Worm (Caenorhabditis elegans) whole organism, young adult: ENCODE measurements around the gene F56D5.5.
A peak's percentile ranks its signal among the peaks of the same experiment; 100 is the strongest.

Experiments
- B0035.1 ChIP-seq: sonication (generic microtip); optimal IDR thresholded peaks from 2 replicates; lab custom pipeline; 2016; ENCODE audit warnings: missing genetic modification characterization, mild to moderate bottlenecking, missing compliant biosample characterization, missing genotype, missing genetic modification reagents
- B0261.1 ChIP-seq: sonication (generic microtip); optimal IDR thresholded peaks from 2 replicates; lab custom pipeline; 2016; ENCODE audit warnings: mild to moderate bottlenecking, missing genetic modification characterization, moderate library complexity, missing compliant biosample characterization
- F39B2.1 ChIP-seq: fragments of 200-800 bp; sonication (Bioruptor generic); IDR thresholded peaks from 2 replicates; pipeline ENCODE4 v1.3.6; 2022; ENCODE audit warnings: missing genetic modification reagents, missing genetic modification characterization, missing compliant biosample characterization
- F57A8.1 ChIP-seq: fragments of 200-800 bp; sonication (Bioruptor generic); optimal IDR thresholded peaks from 2 replicates; lab custom pipeline; 2018; ENCODE audit warnings: mild to moderate bottlenecking, missing genetic modification characterization, moderate library complexity, missing compliant biosample characterization
- F57C9.4 ChIP-seq: sonication (generic microtip); optimal IDR thresholded peaks from 2 replicates; lab custom pipeline; 2017; ENCODE audit warnings: mild to moderate bottlenecking, missing genetic modification characterization, missing compliant biosample characterization
- K11D2.4 ChIP-seq: fragments of 200-800 bp; sonication (Bioruptor generic); IDR thresholded peaks from 2 replicates; pipeline ENCODE4 v1.3.6; 2022; ENCODE audit warnings: missing genetic modification reagents, missing genetic modification characterization, missing compliant biosample characterization
- K12H6.12 ChIP-seq: fragments of 200-800 bp; sonication (Bioruptor generic); optimal IDR thresholded peaks from 2 replicates; lab custom pipeline; 2018; ENCODE audit warnings: mild to moderate bottlenecking, missing genetic modification characterization, missing compliant biosample characterization
- Y67H2A.10 ChIP-seq: fragments of 200-800 bp; sonication (Bioruptor generic); conservative IDR thresholded peaks from 2 replicates; pipeline ENCODE4 v1.3.6; 2022; ENCODE audit warnings: missing genetic modification reagents, missing genetic modification characterization, missing compliant biosample characterization
- ZK185.1 ChIP-seq: sonication (generic microtip); optimal IDR thresholded peaks from 2 replicates; lab custom pipeline; 2016; ENCODE audit warnings: mild to moderate bottlenecking, missing genetic modification characterization, missing compliant biosample characterization; ENCODE audit not compliant: poor library complexity, severe bottlenecking
- akir-1 ChIP-seq: fragments of 200-800 bp; sonication (Bioruptor generic); optimal IDR thresholded peaks from 2 replicates; lab custom pipeline; 2018; ENCODE audit warnings: mild to moderate bottlenecking, missing genetic modification characterization, moderate library complexity, missing compliant biosample characterization
- ama-1 ChIP-seq, 3 experiments: fragments of 150-350 bp in 1 of 3; sonication (generic microtip) in 2 of 3; optimal IDR thresholded peaks; 2 replicates each; lab custom pipeline; 2014 to 2018; ENCODE audit warnings: missing biosample characterization in 2 of 3, missing genetic modification characterization in 2 of 3, missing genetic modification reagents in 2 of 3
- atf-7 ChIP-seq: sonication (generic microtip); optimal IDR thresholded peaks from 2 replicates; lab custom pipeline; 2017; ENCODE audit warnings: mild to moderate bottlenecking, missing genetic modification characterization, missing compliant biosample characterization
- attf-3 ChIP-seq: fragments of 200-800 bp; sonication (Bioruptor generic); conservative IDR thresholded peaks from 2 replicates; pipeline ENCODE4 v1.3.6; 2022; ENCODE audit warnings: missing genetic modification reagents, missing genetic modification characterization, missing compliant biosample characterization
- cebp-1 ChIP-seq, 2 experiments: fragments of 200-800 bp in 1 of 2; sonication (Bioruptor generic) in 1 of 2; sonication (generic microtip) in 1 of 2; IDR thresholded peaks in 1 of 2; optimal IDR thresholded peaks in 1 of 2; 2 replicates each; pipeline versions ENCODE4 v1.3.6 to Lab custom; 2017 to 2022; ENCODE audit warnings: missing compliant biosample characterization in 2 of 2, missing genetic modification characterization in 2 of 2, mild to moderate bottlenecking in 1 of 2, missing genetic modification reagents in 1 of 2, moderate library complexity in 1 of 2
- ceh-58 ChIP-seq: fragments of 200-800 bp; sonication (Bioruptor generic); IDR thresholded peaks from 2 replicates; pipeline ENCODE4 v1.3.6; 2022; ENCODE audit warnings: missing genetic modification characterization, missing compliant biosample characterization
- ceh-79 ChIP-seq: sonication (generic microtip); optimal IDR thresholded peaks from 2 replicates; lab custom pipeline; 2017; ENCODE audit warnings: mild to moderate bottlenecking, missing genetic modification characterization, missing compliant biosample characterization
- die-1 ChIP-seq: sonication (generic microtip); optimal IDR thresholded peaks from 2 replicates; lab custom pipeline; 2016; ENCODE audit warnings: missing genotype, mild to moderate bottlenecking, missing genetic modification characterization, missing compliant biosample characterization
- efl-1 ChIP-seq: fragments of 150-350 bp; optimal IDR thresholded peaks from 2 replicates; lab custom pipeline; 2014; ENCODE audit warnings: missing biosample characterization, missing genetic modification reagents, missing genetic modification characterization
- egl-18 ChIP-seq: fragments of 200-800 bp; sonication (Bioruptor generic); IDR thresholded peaks from 2 replicates; pipeline ENCODE4 v1.3.6; 2022; ENCODE audit warnings: missing genetic modification reagents, missing genetic modification characterization, missing compliant biosample characterization
- egl-44 ChIP-seq: fragments of 200-800 bp; sonication (Bioruptor generic); IDR thresholded peaks from 2 replicates; pipeline ENCODE4 v1.3.6; 2022; ENCODE audit warnings: missing genetic modification reagents, missing genetic modification characterization, missing compliant biosample characterization
- egrh-3 ChIP-seq: fragments of 200-800 bp; sonication (Bioruptor generic); IDR thresholded peaks from 2 replicates; pipeline ENCODE4 v1.3.6; 2022; ENCODE audit warnings: missing genetic modification reagents, missing genetic modification characterization, missing compliant biosample characterization
- ekl-4 ChIP-seq: fragments of 200-800 bp; sonication (Bioruptor generic); IDR thresholded peaks from 2 replicates; pipeline ENCODE4 v1.3.6; 2022; ENCODE audit warnings: missing genetic modification reagents, missing genetic modification characterization, missing compliant biosample characterization
- him-1 ChIP-seq: sonication (generic microtip); optimal IDR thresholded peaks from 2 replicates; lab custom pipeline; 2016; ENCODE audit warnings: missing genotype, missing genetic modification reagents, missing genetic modification characterization, missing compliant biosample characterization
- hsf-1 ChIP-seq: fragments of 200-800 bp; sonication (Bioruptor generic); IDR thresholded peaks from 2 replicates; pipeline ENCODE4 v1.3.6; 2022; ENCODE audit warnings: missing genetic modification reagents, missing genetic modification characterization, missing compliant biosample characterization
- lag-1 ChIP-seq: fragments of 200-800 bp; sonication (Bioruptor generic); IDR thresholded peaks from 2 replicates; pipeline ENCODE4 v1.3.6; 2022; ENCODE audit warnings: missing genetic modification reagents, missing genetic modification characterization, missing compliant biosample characterization
- let-526 ChIP-seq: fragments of 200-800 bp; sonication (Bioruptor generic); IDR thresholded peaks from 2 replicates; pipeline ENCODE4 v1.3.6; 2022; ENCODE audit warnings: missing genetic modification reagents, missing genetic modification characterization, missing compliant biosample characterization
- lin-35 ChIP-seq, 3 experiments: fragments of 150-350 bp in 2 of 3; sonication (generic microtip) in 1 of 3; optimal IDR thresholded peaks; 2 replicates each; lab custom pipeline; 2014 to 2018; ENCODE audit warnings: missing biosample characterization in 3 of 3, missing genetic modification characterization in 3 of 3, missing genetic modification reagents in 3 of 3
- madf-8 ChIP-seq: fragments of 200-800 bp; sonication (Bioruptor generic); conservative IDR thresholded peaks from 2 replicates; pipeline ENCODE4 v1.3.6; 2022; ENCODE audit warnings: missing genetic modification reagents, missing genetic modification characterization, missing compliant biosample characterization
- mcd-1 ChIP-seq: fragments of 200-800 bp; sonication (Bioruptor generic); IDR thresholded peaks from 2 replicates; pipeline ENCODE4 v1.3.6; 2022; ENCODE audit warnings: missing genetic modification reagents, missing genetic modification characterization, missing compliant biosample characterization
- nhr-120 ChIP-seq: fragments of 200-800 bp; sonication (Bioruptor generic); IDR thresholded peaks from 2 replicates; pipeline ENCODE4 v1.3.6; 2022; ENCODE audit warnings: missing genetic modification characterization, missing compliant biosample characterization
- nhr-27 ChIP-seq: fragments of 200-800 bp; sonication (Bioruptor generic); optimal IDR thresholded peaks from 2 replicates; lab custom pipeline; 2018; ENCODE audit warnings: mild to moderate bottlenecking, missing genetic modification characterization, moderate library complexity, missing compliant biosample characterization
- rec-8 ChIP-seq, 2 experiments: sonication (generic microtip); optimal IDR thresholded peaks; 2 replicates each; lab custom pipeline; 2016; ENCODE audit warnings: mild to moderate bottlenecking in 2 of 2, missing genetic modification characterization in 2 of 2, missing genetic modification reagents in 2 of 2, missing genotype in 2 of 2, missing biosample characterization in 1 of 2, missing compliant biosample characterization in 1 of 2, moderate library complexity in 1 of 2
- rpc-1 ChIP-seq, 2 experiments: fragments of 150-350 bp in 1 of 2; sonication (generic microtip) in 1 of 2; optimal IDR thresholded peaks; 2 replicates each; lab custom pipeline; 2014 to 2018; ENCODE audit warnings: missing biosample characterization in 1 of 2, missing genetic modification characterization in 1 of 2, missing genetic modification reagents in 1 of 2, missing genotype in 1 of 2
- sdz-38 ChIP-seq: sonication (generic microtip); optimal IDR thresholded peaks from 2 replicates; lab custom pipeline; 2016; ENCODE audit warnings: missing genotype, missing genetic modification characterization, missing compliant biosample characterization
- snpc-1.3 ChIP-seq: sonication (generic microtip); optimal IDR thresholded peaks from 2 replicates; lab custom pipeline; 2017; ENCODE audit warnings: missing genetic modification characterization, mild to moderate bottlenecking, missing compliant biosample characterization, antibody characterized with exemption, moderate library complexity, missing genotype, missing genetic modification reagents; ENCODE audit not compliant: insufficient read depth
- snpc-4 ChIP-seq, 5 experiments: fragments of 150-350 bp in 1 of 5; sonication (generic microtip) in 4 of 5; optimal IDR thresholded peaks; 2 replicates each; lab custom pipeline; 2014 to 2018; ENCODE audit warnings: missing genetic modification characterization in 5 of 5, missing biosample characterization in 3 of 5, antibody characterized with exemption in 2 of 5, mild to moderate bottlenecking in 2 of 5, missing compliant biosample characterization in 2 of 5, missing genotype in 2 of 5, moderate library complexity in 2 of 5, missing genetic modification reagents in 1 of 5
- tbx-9 ChIP-seq: sonication (generic microtip); optimal IDR thresholded peaks from 2 replicates; lab custom pipeline; 2016; ENCODE audit warnings: borderline replicate concordance, missing genetic modification characterization, inconsistent platforms, missing compliant biosample characterization
- unc-62 ChIP-seq: fragments of 150-350 bp; optimal IDR thresholded peaks from 2 replicates; lab custom pipeline; 2014; ENCODE audit warnings: missing biosample characterization, missing genetic modification reagents, missing genetic modification characterization
- ztf-18 ChIP-seq: sonication (generic microtip); optimal IDR thresholded peaks from 2 replicates; lab custom pipeline; 2016; ENCODE audit warnings: missing genotype, mild to moderate bottlenecking, missing genetic modification characterization, missing compliant biosample characterization
- ztf-22 ChIP-seq: fragments of 200-800 bp; sonication (Bioruptor generic); optimal IDR thresholded peaks from 2 replicates; lab custom pipeline; 2018; ENCODE audit warnings: mild to moderate bottlenecking, missing genetic modification characterization, moderate library complexity, missing compliant biosample characterization
- ztf-26 ChIP-seq: sonication (generic microtip); optimal IDR thresholded peaks from 2 replicates; lab custom pipeline; 2017; ENCODE audit warnings: missing genetic modification characterization, missing compliant biosample characterization

F56D5.5 gene

ce11 chrIV:9450375-9450774 is 42.5 kb upstream of the F56D5.5 start, which contains the start of gene cpin-1:
Gene cpin-1 (plus strand): TSS chrIV:9450675.
- TF ChIP-seq rpc-1 (optimal IDR thresholded peaks at IDR 0.05; lab: Kevin White, UChicago) (no peak), rpc-1 (tag; optimal IDR thresholded peaks at IDR 0.05; lab: Kevin White, UChicago) (no peak), tbx-9 (no peak), F39B2.1 (no peak), attf-3 (GFP tag; lab: Robert Waterston, UW) (no peak)
- TF ChIP-seq, all 124 proteins: peak for 0

DNA sequence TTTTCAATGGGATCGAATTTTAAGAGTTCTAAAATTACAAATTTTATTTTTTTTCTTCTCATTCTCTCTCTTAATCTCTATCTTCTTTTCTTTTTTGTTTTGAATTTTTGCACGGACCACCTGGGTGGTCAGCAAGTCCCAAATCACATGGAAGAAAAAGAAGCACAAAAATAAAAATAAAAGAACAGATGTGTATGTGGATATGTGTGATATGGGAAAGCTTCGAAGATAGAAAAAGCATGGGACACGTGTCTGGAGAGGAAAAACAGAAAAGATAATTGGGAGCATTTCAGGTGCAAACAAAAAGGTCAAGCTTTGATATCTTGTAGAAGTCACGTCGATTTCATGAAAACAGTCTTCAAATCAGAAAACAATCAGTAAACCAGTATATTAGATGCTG is 39.3 kb upstream of the F56D5.5 start, which contains the start of gene hsp-12.6:
Gene hsp-12.6, minus strand, starts transcription at position 20 of the 400 bp plus-strand sequence.
- TF ChIP-seq nhr-120 (GFP tag; lab: Robert Waterston, UW) (no peak), atf-7 (no peak), K12H6.12 (tag; lab: Kevin White, UChicago) (peak; percentile 2)

- TF ChIP-seq ztf-26 (tag; lab: Kevin White, UChicago) = no peak
- TF ChIP-seq hsf-1 (GFP tag; lab: Robert Waterston, UW) = no peak
- TF ChIP-seq him-1 = no peak
- no peak for TF ChIP-seq ama-1 (optimal IDR thresholded peaks at IDR 0.05; lab: Kevin White, UChicago)
- no peak for TF ChIP-seq ama-1 (GFP tag; optimal IDR thresholded peaks at IDR 0.05; lab: Kevin White, UChicago)
- TF ChIP-seq F39B2.1 = no peak
- no peak for TF ChIP-seq snpc-4 (GFP tag; optimal IDR thresholded peaks at IDR 0.05; lab: Kevin White, UChicago)
- no peak for TF ChIP-seq snpc-4 (tag; optimal IDR thresholded peaks at IDR 0.05; lab: Kevin White, UChicago)
- TF ChIP-seq ZK185.1 = no peak
- no peak for TF ChIP-seq ekl-4 (GFP tag; lab: Robert Waterston, UW)
- TF ChIP-seq cebp-1 (GFP tag; IDR thresholded peaks at IDR 0.05; lab: Robert Waterston, UW) = no peak
- TF ChIP-seq cebp-1 (tag; optimal IDR thresholded peaks at IDR 0.05; lab: Kevin White, UChicago) = no peak
- TF ChIP-seq ztf-18 = no peak
- TF ChIP-seq let-526 (GFP tag; lab: Robert Waterston, UW) = no peak
- TF ChIP-seq efl-1 (GFP tag; lab: Kevin White, UChicago) = no peak
- no peak for TF ChIP-seq K11D2.4 (GFP tag; lab: Robert Waterston, UW)
- TF ChIP-seq lin-35 (GFP tag; optimal IDR thresholded peaks at IDR 0.05; lab: Kevin White, UChicago) = no peak
- TF ChIP-seq lag-1 (GFP tag; lab: Robert Waterston, UW) = no peak
- no peak for TF ChIP-seq B0261.1
- no peak for TF ChIP-seq rec-8 (tag; optimal IDR thresholded peaks at IDR 0.05; lab: Kevin White, UChicago)
Observed at ce11 chrIV:9445407-9445806, 37.5 kb upstream of the F56D5.5 start, which contains the start of gene hsp-12.3. Gene hsp-12.3 (minus strand): TSS chrIV:9445507.

DNA sequence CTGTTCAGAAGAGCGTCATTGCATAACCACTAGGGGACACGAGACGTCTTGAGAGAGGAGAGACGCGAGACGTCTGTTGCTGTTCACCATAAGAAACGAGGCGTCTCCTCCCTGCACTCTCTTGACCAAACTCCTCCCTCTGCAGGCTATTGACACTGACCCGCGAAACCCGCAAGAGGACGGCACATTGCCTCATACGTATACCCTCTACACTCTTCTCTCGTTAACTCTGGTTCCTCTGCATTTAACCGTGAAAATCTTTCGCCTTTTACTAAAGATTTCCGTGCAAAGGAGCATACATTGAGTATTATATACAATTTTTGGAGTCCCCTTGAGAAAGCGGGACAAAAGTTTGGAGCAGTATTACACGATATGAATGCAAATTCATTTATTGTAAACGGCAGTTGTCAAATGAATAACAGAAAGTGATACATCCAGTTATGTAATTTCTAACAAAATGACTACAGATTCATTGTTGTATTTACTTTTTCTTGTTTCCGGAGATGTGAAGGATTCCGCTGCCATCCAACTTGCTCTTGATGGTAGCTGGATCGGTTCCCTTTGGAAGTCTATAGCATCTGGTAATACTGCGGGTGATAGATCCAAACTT is 36.6 kb upstream of the F56D5.5 start:
- peak; percentile 77; the same call in 1 of the 2 replicates for TF ChIP-seq Y67H2A.10 (GFP tag; lab: Robert Waterston, UW)
- TF ChIP-seq ztf-18 = peak; percentile 69
- TF ChIP-seq mcd-1 (GFP tag; lab: Robert Waterston, UW) = peak; percentile 90
- TF ChIP-seq B0035.1 (tag; lab: Kevin White, UChicago) = peak; percentile 58
- peak; percentile 4 for TF ChIP-seq unc-62 (GFP tag; lab: Kevin White, UChicago)
- no peak for TF ChIP-seq lag-1 (GFP tag; lab: Robert Waterston, UW)
- no peak for TF ChIP-seq nhr-27 (tag; lab: Kevin White, UChicago)
- peak; percentile 81 for TF ChIP-seq egl-44
- TF ChIP-seq him-1 = peak; percentile 81
- peak; percentile 49 for TF ChIP-seq madf-8 (GFP tag; lab: Robert Waterston, UW)
- peak; percentile 91 for TF ChIP-seq snpc-1.3 (tag; lab: Kevin White, UChicago)
- TF ChIP-seq egl-18 (GFP tag; lab: Robert Waterston, UW) = 0 out of 2 replicates have a peak, but pooled peaks have one; percentile 16
- no peak for TF ChIP-seq F57C9.4 (tag; lab: Kevin White, UChicago)
- TF ChIP-seq die-1 (tag; lab: Kevin White, UChicago) = peak; percentile 73
- TF ChIP-seq egrh-3 = peak; percentile 78
- 0 out of 2 replicates have a peak, but pooled peaks have one; percentile 14 for TF ChIP-seq ceh-58 (GFP tag; lab: Robert Waterston, UW)
- no peak for TF ChIP-seq sdz-38
- no peak for TF ChIP-seq akir-1
- TF ChIP-seq ceh-79 (tag; lab: Kevin White, UChicago) = no peak
- TF ChIP-seq F57A8.1 = peak; percentile 13
- no peak for TF ChIP-seq ztf-22
